Fruit fly (Drosophila melanogaster): ENCODE measurements around the gene tant.

tant gene

DNA sequence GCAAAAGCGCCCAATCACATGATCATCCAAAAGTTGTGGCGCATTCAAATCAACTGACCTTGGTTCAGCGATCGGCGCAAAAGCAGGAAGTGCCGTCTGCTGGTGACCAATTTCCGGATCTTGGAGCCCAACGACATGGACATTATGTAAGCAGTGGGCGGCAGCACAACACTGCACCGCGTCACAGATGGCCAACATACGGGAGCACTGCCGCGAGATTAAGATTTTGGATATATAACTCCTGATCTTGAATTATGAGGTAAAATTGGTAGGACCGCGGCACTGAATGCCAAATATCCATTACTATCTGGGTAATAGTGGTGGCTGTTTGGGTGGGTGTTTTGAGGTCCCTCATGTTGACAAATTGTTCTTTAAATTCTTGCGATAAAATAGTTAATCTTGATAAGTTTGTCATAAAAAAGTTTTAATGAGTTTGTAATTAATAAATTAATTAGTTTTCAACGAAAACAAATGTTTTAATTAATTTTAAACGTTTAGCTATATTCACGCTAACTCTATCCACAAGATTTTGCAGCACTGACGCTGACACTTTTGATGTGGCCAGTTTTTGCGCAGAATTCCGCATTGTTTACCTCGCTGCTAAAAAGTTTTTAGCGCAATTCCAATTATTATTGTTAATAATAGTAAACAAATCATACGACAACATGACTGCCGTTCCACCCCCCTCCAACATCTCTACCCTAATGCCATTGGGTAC is 20.2 kb downstream of the tant start, which contains the start of the genes CG13295 and CG6610 (continued):
- TF ChIP-seq CrebB (tag; optimal IDR thresholded peaks at IDR 0.05) (peak; percentile 23), lilli (GFP tag; optimal IDR thresholded peaks at IDR 0.05) (peak; percentile 71), CG15011 (GFP tag; optimal IDR thresholded peaks at IDR 0.05) (peak; percentile 36), Chrac-16 (GFP tag; optimal IDR thresholded peaks at IDR 0.05) (peak; percentile 47), CG10959 (GFP tag; IDR thresholded peaks at IDR 0.05) (no peak), CG12299 (tag; optimal IDR thresholded peaks at IDR 0.05) (peak; percentile 14), CG7357 (GFP tag; IDR thresholded peaks at IDR 0.05) (0 out of 3 replicates have a peak, but pooled peaks have one; percentile 29), odd (GFP tag; optimal IDR thresholded peaks at IDR 0.05) (peak; percentile 1), CG7556 (GFP tag; optimal IDR thresholded peaks at IDR 0.05) (peak; percentile 28), gt (GFP tag; IDR thresholded peaks at IDR 0.05) (no peak), prd (optimal IDR thresholded peaks at IDR 0.05) (no peak), prd (GFP tag; IDR thresholded peaks at IDR 0.05) (peak; percentile 75), BtbVII (GFP tag; optimal IDR thresholded peaks at IDR 0.05) (peak; percentile 15), salm (tag; optimal IDR thresholded peaks at IDR 0.05) (no peak), CG13296 (GFP tag; optimal IDR thresholded peaks at IDR 0.05) (peak; percentile 56), tap (tag; optimal IDR thresholded peaks at IDR 0.05) (no peak), CG4854 (GFP tag; optimal IDR thresholded peaks at IDR 0.05) (peak; percentile 16), zen2 (GFP tag; IDR thresholded peaks at IDR 0.05; ENCODE audit: partially characterized antibody) (no peak), CG6272 (GFP tag; IDR thresholded peaks at IDR 0.05) (peak; percentile 43; the same call in 1 of the 2 replicates), CG11247 (GFP tag; IDR thresholded peaks at IDR 0.05) (0 out of 2 replicates have a peak, but pooled peaks have one; percentile 5), CG9932 (GFP tag; IDR thresholded peaks at IDR 0.05) (peak; percentile 83), Bdp1 (GFP tag; optimal IDR thresholded peaks at IDR 0.05) (no peak), Nf-YA (GFP tag; IDR thresholded peaks at IDR 0.05) (no peak), CG2712 (tag; optimal IDR thresholded peaks at IDR 0.05) (peak; percentile 66), CG17361 (GFP tag; IDR thresholded peaks at IDR 0.05) (peak; percentile 72; the same call in 2 of the 3 replicates), Ptx1 (GFP tag; IDR thresholded peaks at IDR 0.05) (peak; percentile 70), Fer2 (tag; optimal IDR thresholded peaks at IDR 0.05) (peak; percentile 65), CG2678 (tag; optimal IDR thresholded peaks at IDR 0.05) (peak; percentile 76), Dip3 (GFP tag; optimal IDR thresholded peaks at IDR 0.05) (peak; percentile 45), CG14667 (GFP tag; IDR thresholded peaks at IDR 0.05) (peak; percentile 46; the same call in 1 of the 2 replicates), Side (GFP tag; optimal IDR thresholded peaks at IDR 0.05) (peak; percentile 29), ssp (GFP tag; IDR thresholded peaks at IDR 0.05) (peak; percentile 36), CG17385 (GFP tag; optimal IDR thresholded peaks at IDR 0.05) (peak; percentile 55), Mrtf (GFP tag; IDR thresholded peaks at IDR 0.05) (peak; percentile 55; the same call in 1 of the 3 replicates), trem (tag; optimal IDR thresholded peaks at IDR 0.05) (peak; percentile 58), CG15514 (GFP tag; optimal IDR thresholded peaks at IDR 0.05) (peak; percentile 59), D19B (GFP tag; optimal IDR thresholded peaks at IDR 0.05) (peak; percentile 41), vnd (GFP tag; IDR thresholded peaks at IDR 0.05; ENCODE audit: partially characterized antibody) (no peak), MTF-1 (GFP tag; optimal IDR thresholded peaks at IDR 0.05; ENCODE audit: borderline replicate concordance) (no peak), C15 (GFP tag; IDR thresholded peaks at IDR 0.05) (no peak), chm (GFP tag; IDR thresholded peaks at IDR 0.05) (no peak), slou (GFP tag; optimal IDR thresholded peaks at IDR 0.05) (peak; percentile 47), maf-S (GFP tag; optimal IDR thresholded peaks at IDR 0.05) (no peak), kah (GFP tag; optimal IDR thresholded peaks at IDR 0.05) (peak; percentile 5), CG11504 (tag; optimal IDR thresholded peaks at IDR 0.05) (peak; percentile 64), sisA (GFP tag; IDR thresholded peaks at IDR 0.05) (peak; percentile 46; the same call in 1 of the 2 replicates), Mad (GFP tag; optimal IDR thresholded peaks at IDR 0.05) (peak; percentile 26), Xrp1 (GFP tag; IDR thresholded peaks at IDR 0.05) (peak; percentile 70), peb (GFP tag; IDR thresholded peaks at IDR 0.05) (0 out of 2 replicates have a peak, but pooled peaks have one; percentile 14), lbe (GFP tag; optimal IDR thresholded peaks at IDR 0.05) (no peak)

Data from whole organism, embryonic.